Fruit fly (Drosophila melanogaster) Kc167 (cell line): ENCODE data around the gene wds.

Experiments used
- Myc ChIP-seq: fragments of >200 bp; optimal IDR thresholded peaks from 2 replicates; lab custom pipeline; 2017; ENCODE audit warnings: missing external identifiers
- Sin3A ChIP-seq: fragments of >200 bp; optimal IDR thresholded peaks from 2 replicates; lab custom pipeline; 2018; ENCODE audit warnings: missing external identifiers
- h ChIP-seq: fragments of >200 bp; optimal IDR thresholded peaks from 3 replicates; lab custom pipeline; 2018; ENCODE audit warnings: missing external identifiers
- insv ChIP-seq: fragments of >200 bp; optimal IDR thresholded peaks from 3 replicates; lab custom pipeline; 2018; ENCODE audit warnings: missing external identifiers
- psq ChIP-seq: fragments of >200 bp; optimal IDR thresholded peaks from 2 replicates; lab custom pipeline; 2017; ENCODE audit warnings: missing external identifiers

dm6 chrX:2593094-2593752, 7.4 kb downstream of the wds start:
- TF ChIP-seq psq (lab: Kevin White, UChicago) = no peak
- TF ChIP-seq Myc (lab: Kevin White, UChicago) = no peak
- TF ChIP-seq h (lab: Kevin White, UChicago) = no peak
- TF ChIP-seq insv (lab: Kevin White, UChicago) = no peak
- no peak for TF ChIP-seq Sin3A
